Worm (Caenorhabditis elegans) whole organism, young adult: ENCODE results near the gene F26A1.7.

ENCODE experiments used
- C06A6.2 ChIP-seq: fragments of 200-800 bp; sonication (Bioruptor generic); conservative IDR thresholded peaks from 2 replicates; pipeline ENCODE4 v1.3.6; 2022; ENCODE audit warnings: missing genetic modification characterization, missing compliant biosample characterization
- C17E4.6 ChIP-seq: fragments of 200-800 bp; sonication (Bioruptor generic); IDR thresholded peaks from 2 replicates; pipeline ENCODE4 v1.3.6; 2022; ENCODE audit warnings: missing genetic modification reagents, missing genetic modification characterization, missing compliant biosample characterization
- D2030.7 ChIP-seq: fragments of 200-800 bp; sonication (Bioruptor generic); IDR thresholded peaks from 2 replicates; pipeline ENCODE4 v1.3.6; 2022; ENCODE audit warnings: missing genetic modification reagents, missing genetic modification characterization, missing compliant biosample characterization
- F23B12.7 ChIP-seq: sonication (generic microtip); optimal IDR thresholded peaks from 2 replicates; lab custom pipeline; 2017; ENCODE audit warnings: missing genetic modification characterization, mild to moderate bottlenecking, missing compliant biosample characterization, antibody characterized with exemption, moderate library complexity; ENCODE audit not compliant: insufficient read depth
- F33H1.4 ChIP-seq: fragments of 200-800 bp; sonication (Bioruptor generic); IDR thresholded peaks from 2 replicates; pipeline ENCODE4 v1.3.6; 2022; ENCODE audit warnings: missing genetic modification reagents, missing genetic modification characterization, missing compliant biosample characterization
- F55B11.4 ChIP-seq: sonication (generic microtip); optimal IDR thresholded peaks from 2 replicates; lab custom pipeline; 2016; ENCODE audit warnings: missing compliant biosample characterization, missing genetic modification characterization, borderline replicate concordance; ENCODE audit not compliant: insufficient read depth
- Y53G8AR.9 ChIP-seq: fragments of 200-800 bp; sonication (Bioruptor generic); conservative IDR thresholded peaks from 2 replicates; pipeline ENCODE4 v1.3.6; 2022; ENCODE audit warnings: missing genetic modification reagents, missing genetic modification characterization, missing compliant biosample characterization
- Y67H2A.10 ChIP-seq: fragments of 200-800 bp; sonication (Bioruptor generic); conservative IDR thresholded peaks from 2 replicates; pipeline ENCODE4 v1.3.6; 2022; ENCODE audit warnings: missing genetic modification reagents, missing genetic modification characterization, missing compliant biosample characterization
- ZK185.1 ChIP-seq: sonication (generic microtip); optimal IDR thresholded peaks from 2 replicates; lab custom pipeline; 2016; ENCODE audit warnings: mild to moderate bottlenecking, missing genetic modification characterization, missing compliant biosample characterization; ENCODE audit not compliant: poor library complexity, severe bottlenecking
- aptf-2 ChIP-seq: fragments of 200-800 bp; sonication (Bioruptor generic); conservative IDR thresholded peaks from 2 replicates; pipeline ENCODE4 v1.3.6; 2022; ENCODE audit warnings: missing genetic modification reagents, missing genetic modification characterization, missing compliant biosample characterization
- attf-5 ChIP-seq: fragments of 200-800 bp; sonication (Bioruptor generic); optimal IDR thresholded peaks from 2 replicates; lab custom pipeline; 2018; ENCODE audit warnings: mild to moderate bottlenecking, missing genetic modification characterization, missing compliant biosample characterization
- cebp-2 ChIP-seq: fragments of 200-800 bp; sonication (Bioruptor generic); IDR thresholded peaks from 2 replicates; pipeline ENCODE4 v1.3.6; 2022; ENCODE audit warnings: missing genetic modification characterization, missing compliant biosample characterization
- dpl-1 ChIP-seq: fragments of 150-350 bp; optimal IDR thresholded peaks from 2 replicates; lab custom pipeline; 2014; ENCODE audit warnings: missing biosample characterization, missing genetic modification reagents, missing genetic modification characterization
- efl-1 ChIP-seq: fragments of 150-350 bp; optimal IDR thresholded peaks from 2 replicates; lab custom pipeline; 2014; ENCODE audit warnings: missing biosample characterization, missing genetic modification reagents, missing genetic modification characterization
- egl-44 ChIP-seq: fragments of 200-800 bp; sonication (Bioruptor generic); IDR thresholded peaks from 2 replicates; pipeline ENCODE4 v1.3.6; 2022; ENCODE audit warnings: missing genetic modification reagents, missing genetic modification characterization, missing compliant biosample characterization
- him-1 ChIP-seq: sonication (generic microtip); optimal IDR thresholded peaks from 2 replicates; lab custom pipeline; 2016; ENCODE audit warnings: missing genotype, missing genetic modification reagents, missing genetic modification characterization, missing compliant biosample characterization
- hlh-26 ChIP-seq: fragments of 200-800 bp; sonication (Bioruptor generic); conservative IDR thresholded peaks from 2 replicates; pipeline ENCODE4 v1.3.6; 2022; ENCODE audit warnings: missing genetic modification reagents, missing genetic modification characterization, missing compliant biosample characterization
- hmg-1.2 ChIP-seq: fragments of 200-800 bp; sonication (Bioruptor generic); IDR thresholded peaks from 2 replicates; pipeline ENCODE4 v1.3.6; 2022; ENCODE audit warnings: missing genetic modification reagents, missing genetic modification characterization, missing compliant biosample characterization
- hrde-1 ChIP-seq: sonication (generic microtip); optimal IDR thresholded peaks from 2 replicates; lab custom pipeline; 2016; ENCODE audit warnings: missing genetic modification characterization, mild to moderate bottlenecking, missing compliant biosample characterization, moderate library complexity, missing genotype, missing genetic modification reagents, borderline replicate concordance
- let-526 ChIP-seq: fragments of 200-800 bp; sonication (Bioruptor generic); IDR thresholded peaks from 2 replicates; pipeline ENCODE4 v1.3.6; 2022; ENCODE audit warnings: missing genetic modification reagents, missing genetic modification characterization, missing compliant biosample characterization
- lin-35 ChIP-seq, 3 experiments: fragments of 150-350 bp in 2 of 3; sonication (generic microtip) in 1 of 3; optimal IDR thresholded peaks; 2 replicates each; lab custom pipeline; 2014 to 2018; ENCODE audit warnings: missing biosample characterization in 3 of 3, missing genetic modification characterization in 3 of 3, missing genetic modification reagents in 3 of 3
- lin-54 ChIP-seq: fragments of 200-800 bp; sonication (Bioruptor generic); optimal IDR thresholded peaks from 2 replicates; lab custom pipeline; 2018; ENCODE audit warnings: mild to moderate bottlenecking, missing genetic modification characterization, missing compliant biosample characterization
- lsl-1 ChIP-seq: fragments of 200-800 bp; sonication (Bioruptor generic); optimal IDR thresholded peaks from 2 replicates; lab custom pipeline; 2018; ENCODE audit warnings: mild to moderate bottlenecking, missing genetic modification characterization, moderate library complexity, missing compliant biosample characterization
- madf-6 ChIP-seq: fragments of 200-800 bp; sonication (Bioruptor generic); IDR thresholded peaks from 2 replicates; pipeline ENCODE4 v1.3.6; 2022; ENCODE audit warnings: missing genetic modification reagents, missing genetic modification characterization, missing compliant biosample characterization
- madf-8 ChIP-seq: fragments of 200-800 bp; sonication (Bioruptor generic); conservative IDR thresholded peaks from 2 replicates; pipeline ENCODE4 v1.3.6; 2022; ENCODE audit warnings: missing genetic modification reagents, missing genetic modification characterization, missing compliant biosample characterization
- nfya-2 ChIP-seq: fragments of 200-800 bp; sonication (Bioruptor generic); IDR thresholded peaks from 2 replicates; pipeline ENCODE4 v1.3.6; 2022; ENCODE audit warnings: missing genetic modification reagents, missing genetic modification characterization, missing compliant biosample characterization
- nhr-80 ChIP-seq: sonication (generic microtip); optimal IDR thresholded peaks from 2 replicates; lab custom pipeline; 2016; ENCODE audit warnings: missing genetic modification characterization, missing compliant biosample characterization
- pbrm-1 ChIP-seq: fragments of 200-800 bp; sonication (Bioruptor generic); IDR thresholded peaks from 2 replicates; pipeline ENCODE4 v1.3.6; 2022; ENCODE audit warnings: missing genetic modification reagents, missing genetic modification characterization, missing compliant biosample characterization
- rcor-1 ChIP-seq: fragments of 200-800 bp; sonication (Bioruptor generic); IDR thresholded peaks from 2 replicates; pipeline ENCODE4 v1.3.6; 2022; ENCODE audit warnings: missing genetic modification reagents, missing genetic modification characterization, missing compliant biosample characterization
- snpc-1.3 ChIP-seq: sonication (generic microtip); optimal IDR thresholded peaks from 2 replicates; lab custom pipeline; 2017; ENCODE audit warnings: missing genetic modification characterization, mild to moderate bottlenecking, missing compliant biosample characterization, antibody characterized with exemption, moderate library complexity, missing genotype, missing genetic modification reagents; ENCODE audit not compliant: insufficient read depth
- xnd-1 ChIP-seq: sonication (generic microtip); optimal IDR thresholded peaks from 2 replicates; lab custom pipeline; 2016; ENCODE audit warnings: missing genotype, missing genetic modification reagents, missing genetic modification characterization, missing compliant biosample characterization
- zfh-2 ChIP-seq: fragments of 200-800 bp; sonication (Bioruptor generic); conservative IDR thresholded peaks from 2 replicates; pipeline ENCODE4 v1.3.6; 2022; ENCODE audit warnings: missing genetic modification reagents, missing genetic modification characterization, missing compliant biosample characterization

The F26A1.7 gene

DNA sequence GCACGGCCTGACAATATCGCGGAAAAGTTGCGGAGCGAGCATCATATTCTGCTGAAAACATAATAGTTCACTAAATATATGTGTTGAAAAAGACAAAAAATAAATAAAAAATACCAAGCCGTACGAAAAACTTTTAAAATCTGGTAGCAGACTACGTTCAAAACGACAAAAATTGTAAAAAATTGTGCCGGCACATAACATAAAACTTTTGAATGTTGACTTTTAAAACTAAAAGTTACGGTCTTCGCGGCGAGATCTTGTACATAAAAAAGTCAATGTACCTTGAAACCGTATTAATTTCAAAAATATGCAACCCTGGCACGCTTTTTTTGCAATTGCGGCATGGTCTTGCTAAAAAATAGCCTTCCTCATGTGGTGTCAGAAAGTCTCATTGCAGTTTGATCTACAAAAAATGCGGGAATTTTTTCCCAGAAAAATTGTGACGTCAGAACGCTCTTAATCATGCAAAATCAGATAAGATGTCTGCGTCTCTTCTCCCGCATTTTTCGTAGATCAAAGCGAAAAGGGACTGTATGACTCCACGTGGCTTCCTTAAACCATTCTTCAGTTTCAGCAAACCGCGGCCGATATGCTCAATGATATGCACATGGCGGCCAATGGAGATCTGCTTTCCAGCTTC is 37.7 kb downstream of the F26A1.7 start, which contains the start of the genes gex-5 and C38D4.10:
gex-5 (minus strand) TSS at position 51 of the 640 bp plus-strand sequence.
C38D4.10 (plus strand) TSS at position 590 of the 640 bp plus-strand sequence.
- TF ChIP-seq D2030.7 (peak; percentile 62), him-1 (tag; lab: Kevin White, UChicago) (peak; percentile 12), lin-54 (GFP tag; lab: Kevin White, UChicago) (peak; percentile 43), F33H1.4 (GFP tag; lab: Robert Waterston, UW) (peak; percentile 77), hmg-1.2 (peak; percentile 24; the same call in 1 of the 2 replicates), C17E4.6 (peak; percentile 53; the same call in 1 of the 2 replicates), dpl-1 (GFP tag; lab: Kevin White, UChicago) (peak; percentile 24), lsl-1 (peak; percentile 78), rcor-1 (GFP tag; lab: Robert Waterston, UW) (0 out of 2 replicates have a peak, but pooled peaks have one; percentile 12), pbrm-1 (GFP tag; lab: Robert Waterston, UW) (0 out of 2 replicates have a peak, but pooled peaks have one; percentile 21), madf-8 (GFP tag; lab: Robert Waterston, UW) (peak; percentile 56), aptf-2 (0 out of 2 replicates have a peak, but pooled peaks have one; percentile 25), xnd-1 (peak; percentile 73), snpc-1.3 (tag; lab: Kevin White, UChicago) (peak; percentile 12), efl-1 (GFP tag; lab: Kevin White, UChicago) (peak; percentile 63), madf-6 (GFP tag; lab: Robert Waterston, UW) (peak; percentile 88)

DNA sequence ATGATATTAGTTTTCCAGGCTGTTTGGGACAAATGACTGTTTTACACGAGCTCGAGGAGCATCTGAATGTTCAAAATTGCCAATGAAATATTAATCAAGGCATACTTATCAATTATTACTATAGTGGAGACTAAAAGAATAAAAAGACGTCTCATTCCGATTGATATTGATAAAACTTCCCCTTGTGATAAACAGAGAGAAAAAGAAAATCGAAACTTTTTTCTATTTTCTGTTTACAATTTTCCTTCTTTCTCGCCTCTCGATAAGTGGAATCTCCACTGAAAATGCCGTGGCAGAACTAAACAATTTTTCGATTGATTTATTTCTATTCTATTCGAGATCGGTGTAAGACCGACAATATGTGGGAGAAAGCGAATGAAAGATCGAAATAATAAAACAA is 39.9 kb downstream of the F26A1.7 start, which contains the start of gene B0393.9:
B0393.9 (minus strand) TSS at position 303 of the 400 bp plus-strand sequence.
- TF ChIP-seq F23B12.7 (tag; lab: Kevin White, UChicago), result no peak
- TF ChIP-seq nhr-80 (tag; lab: Kevin White, UChicago), result peak; percentile 20

ce11 chrIII:4778003-4778402 is 41.7 kb downstream of the F26A1.7 start, which contains the start of gene B0393.7:
B0393.7 (minus strand) TSS chrIII:4778103.
- no peak for TF ChIP-seq Y67H2A.10 (GFP tag; lab: Robert Waterston, UW)
- TF ChIP-seq hlh-26 (GFP tag; lab: Robert Waterston, UW), result no peak
- no peak for TF ChIP-seq attf-5 (GFP tag; lab: Kevin White, UChicago)
- no peak for TF ChIP-seq hrde-1
- no peak for TF ChIP-seq zfh-2
- no peak for TF ChIP-seq let-526 (GFP tag; lab: Robert Waterston, UW)
- TF ChIP-seq lin-54 (GFP tag; lab: Kevin White, UChicago), result no peak
- no peak for TF ChIP-seq C17E4.6
- TF ChIP-seq egl-44 (GFP tag; lab: Robert Waterston, UW), result no peak
- no peak for TF ChIP-seq C06A6.2
- no peak for TF ChIP-seq lin-35 (GFP tag; optimal IDR thresholded peaks at IDR 0.05; lab: Kevin White, UChicago)
- no peak for TF ChIP-seq ZK185.1 (tag; lab: Kevin White, UChicago)
- TF ChIP-seq Y53G8AR.9 (GFP tag; lab: Robert Waterston, UW), result no peak
- no peak for TF ChIP-seq cebp-2 (GFP tag; lab: Robert Waterston, UW)
- TF ChIP-seq F55B11.4 (tag; lab: Kevin White, UChicago), result no peak
- no peak for TF ChIP-seq nfya-2 (GFP tag; lab: Robert Waterston, UW)
